Worm (Caenorhabditis elegans) whole organism, mixed stage, embryonic: ENCODE measurements around the gene irg-6.
"Not testable (repeated sequence)": the region's sequence is repeated elsewhere in the genome, so short reads cannot be mapped to it uniquely, and the experiment has no call there.

Experiments
- M03D4.4 ChIP-seq: sonication (generic microtip); optimal IDR thresholded peaks from 2 replicates; lab custom pipeline; 2017; ENCODE audit warnings: mild to moderate bottlenecking, missing genetic modification characterization, missing compliant biosample characterization
- ces-1 ChIP-seq: fragments of 150-350 bp; optimal IDR thresholded peaks from 2 replicates; lab custom pipeline; 2014; ENCODE audit warnings: missing biosample characterization, missing genetic modification reagents, missing genetic modification characterization
- lin-13 ChIP-seq: fragments of 150-350 bp; optimal IDR thresholded peaks from 2 replicates; lab custom pipeline; 2014; ENCODE audit warnings: missing biosample characterization, missing genetic modification characterization
- nhr-237 ChIP-seq: fragments of 150-350 bp; optimal IDR thresholded peaks from 2 replicates; lab custom pipeline; 2014; ENCODE audit warnings: missing biosample characterization, missing genetic modification characterization
- nhr-28 ChIP-seq: fragments of 150-350 bp; optimal IDR thresholded peaks from 2 replicates; lab custom pipeline; 2014; ENCODE audit warnings: missing biosample characterization, missing genetic modification characterization
- nhr-76 ChIP-seq: sonication (generic microtip); optimal IDR thresholded peaks from 2 replicates; lab custom pipeline; 2017; ENCODE audit warnings: missing biosample characterization, missing genetic modification characterization
- unc-62 ChIP-seq: fragments of 150-350 bp; optimal IDR thresholded peaks from 2 replicates; lab custom pipeline; 2014; ENCODE audit warnings: missing biosample characterization, missing genetic modification reagents, missing genetic modification characterization

DNA sequence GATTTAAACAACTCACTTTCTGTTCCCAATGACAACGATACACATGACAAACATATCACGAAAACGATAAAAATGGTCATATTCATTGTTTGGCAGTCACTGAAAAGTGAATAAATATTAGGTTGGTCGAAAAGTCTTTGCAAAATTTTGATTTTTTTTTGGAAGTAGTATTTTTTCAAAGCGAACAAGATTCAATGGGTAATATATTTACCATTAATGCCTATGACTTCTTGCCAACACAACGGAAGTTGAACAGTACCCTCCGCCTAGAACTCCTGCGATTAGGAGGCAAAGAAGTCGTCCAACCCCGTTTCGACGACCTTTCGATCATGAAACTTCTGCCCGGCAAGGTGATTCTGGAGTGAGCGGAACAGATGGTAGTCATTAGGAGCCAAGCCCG is 39.5 kb downstream of the irg-6 start, which contains the start of gene ZK896.1:
- TF ChIP-seq unc-62 (GFP tag; lab: Kevin White, UChicago); lin-13 (tag; lab: Kevin White, UChicago); nhr-28; M03D4.4; nhr-76 (tag; lab: Kevin White, UChicago); nhr-237; ces-1: not testable (repeated sequence)
